Fruit fly (Drosophila melanogaster) whole organism, adult: ENCODE measurements around the gene knk.

Experiments used
- CG11617 ChIP-seq: fragments of 200-800 bp; sonication (Bioruptor generic); optimal IDR thresholded peaks from 2 replicates; lab custom pipeline; 2017; ENCODE audit warnings: mild to moderate bottlenecking, missing biosample characterization, missing genetic modification reagents, missing genetic modification characterization
- CG12768 ChIP-seq: fragments of 200-800 bp; sonication (Bioruptor generic); optimal IDR thresholded peaks from 2 replicates; lab custom pipeline; 2017; ENCODE audit warnings: missing biosample characterization, missing genetic modification characterization, mild to moderate bottlenecking, moderate library complexity, missing genetic modification reagents
- CG14711 ChIP-seq: fragments of 200-800 bp; sonication (Bioruptor generic); optimal IDR thresholded peaks from 2 replicates; lab custom pipeline; 2018; ENCODE audit warnings: missing biosample characterization, mild to moderate bottlenecking, missing genetic modification characterization, moderate library complexity
- CG1620 ChIP-seq: fragments of 200-800 bp; sonication (Bioruptor generic); optimal IDR thresholded peaks from 2 replicates; lab custom pipeline; 2016; ENCODE audit warnings: missing biosample characterization, missing genetic modification characterization
- CG7045 ChIP-seq: fragments of 200-800 bp; sonication (Bioruptor generic); optimal IDR thresholded peaks from 2 replicates; lab custom pipeline; 2017; ENCODE audit warnings: missing biosample characterization, mild to moderate bottlenecking, missing genetic modification characterization
- Crg-1 ChIP-seq: fragments of 200-800 bp; sonication (Bioruptor generic); optimal IDR thresholded peaks from 2 replicates; lab custom pipeline; 2016; ENCODE audit warnings: missing biosample characterization, missing genetic modification characterization
- Hr96 ChIP-seq: fragments of 200-800 bp; sonication (Bioruptor generic); optimal IDR thresholded peaks from 2 replicates; lab custom pipeline; 2016; ENCODE audit warnings: missing biosample characterization, missing genetic modification characterization
- bab1 ChIP-seq: fragments of 200-800 bp; sonication (Bioruptor generic); optimal IDR thresholded peaks from 3 replicates; lab custom pipeline; 2019; ENCODE audit warnings: missing biosample characterization, mild to moderate bottlenecking, missing genetic modification characterization, moderate library complexity
- cic ChIP-seq: fragments of 200-800 bp; sonication (Bioruptor generic); optimal IDR thresholded peaks from 2 replicates; lab custom pipeline; 2017; ENCODE audit warnings: missing biosample characterization, mild to moderate bottlenecking, missing genetic modification characterization, moderate library complexity
- cnc ChIP-seq, 2 experiments: fragments of >200 bp; optimal IDR thresholded peaks; 2 replicates each; lab custom pipeline; 2017
- ovo ChIP-seq: fragments of 200-800 bp; sonication (Bioruptor generic); optimal IDR thresholded peaks from 2 replicates; lab custom pipeline; 2016; ENCODE audit warnings: missing biosample characterization, missing genetic modification characterization
- tj ChIP-seq: fragments of 200-800 bp; sonication (Bioruptor generic); optimal IDR thresholded peaks from 3 replicates; lab custom pipeline; 2017; ENCODE audit warnings: missing biosample characterization, mild to moderate bottlenecking, missing genetic modification characterization, moderate library complexity

dm6 chr3R:10115797-10116196 is 9.7 kb downstream of the knk start:
- TF ChIP-seq CG12768 (GFP tag; lab: Kevin White, UChicago) = no peak
- no peak for TF ChIP-seq bab1 (GFP tag; lab: Kevin White, UChicago)
- peak; percentile 96 for TF ChIP-seq tj (GFP tag; lab: Kevin White, UChicago)
- no peak for TF ChIP-seq CG1620
- no peak for TF ChIP-seq CG7045
- no peak for TF ChIP-seq Crg-1 (GFP tag; lab: Kevin White, UChicago)
- no peak for TF ChIP-seq ovo (GFP tag; lab: Kevin White, UChicago)
- no peak for TF ChIP-seq cnc (optimal IDR thresholded peaks at IDR 0.05; lab: Kevin White, UChicago)
- no peak for TF ChIP-seq Hr96
- no peak for TF ChIP-seq cic (GFP tag; lab: Kevin White, UChicago)
- no peak for TF ChIP-seq CG11617 (GFP tag; lab: Kevin White, UChicago)
- no peak for TF ChIP-seq CG14711
